Fruit fly (Drosophila melanogaster) whole organism, embryonic: ENCODE data around the gene Ilp7.

Experiments
- CG10979 ChIP-seq: fragments of 200-800 bp; sonication (Bioruptor generic); optimal IDR thresholded peaks from 2 replicates; lab custom pipeline; 2018; ENCODE audit warnings: missing biosample characterization, mild to moderate bottlenecking, missing genetic modification characterization, moderate library complexity
- CG12104 ChIP-seq: fragments of 200-800 bp; sonication (Bioruptor generic); optimal IDR thresholded peaks from 3 replicates; lab custom pipeline; 2016; ENCODE audit warnings: missing biosample characterization, missing genetic modification characterization
- CG14710 ChIP-seq: fragments of 200-800 bp; sonication (Bioruptor generic); optimal IDR thresholded peaks from 3 replicates; lab custom pipeline; 2019; ENCODE audit warnings: missing biosample characterization, mild to moderate bottlenecking, missing genetic modification characterization, moderate library complexity
- CG15479 ChIP-seq: fragments of 200-800 bp; sonication (Bioruptor generic); optimal IDR thresholded peaks from 3 replicates; lab custom pipeline; 2019; ENCODE audit warnings: missing biosample characterization, mild to moderate bottlenecking, missing genetic modification characterization, moderate library complexity
- CG1602 ChIP-seq: fragments of 200-800 bp; sonication (Bioruptor generic); optimal IDR thresholded peaks from 3 replicates; lab custom pipeline; 2016; ENCODE audit warnings: missing biosample characterization, missing genetic modification characterization
- CG16779 ChIP-seq: fragments of 200-800 bp; sonication (Bioruptor generic); IDR thresholded peaks from 2 replicates; pipeline ENCODE4 v1.3.6; 2022; ENCODE audit warnings: missing biosample characterization, missing genetic modification characterization
- CG17361 ChIP-seq: fragments of 200-800 bp; sonication (Bioruptor generic); IDR thresholded peaks from 3 replicates; pipeline ENCODE4 v1.3.6; 2022; ENCODE audit warnings: missing biosample characterization, missing genetic modification characterization
- CG17385 ChIP-seq: fragments of 200-800 bp; sonication (Bioruptor generic); optimal IDR thresholded peaks from 3 replicates; lab custom pipeline; 2018; ENCODE audit warnings: missing biosample characterization, mild to moderate bottlenecking, missing genetic modification characterization
- CG18262 ChIP-seq: fragments of 200-800 bp; optimal IDR thresholded peaks from 3 replicates; lab custom pipeline; 2019; ENCODE audit warnings: missing biosample characterization, mild to moderate bottlenecking, missing genetic modification characterization, moderate library complexity
- CG1832 ChIP-seq: fragments of 200-800 bp; sonication (Bioruptor generic); optimal IDR thresholded peaks from 2 replicates; lab custom pipeline; 2017; ENCODE audit warnings: missing biosample characterization, mild to moderate bottlenecking, missing genetic modification characterization, inconsistent platforms
- CG2120 ChIP-seq: fragments of 200-800 bp; sonication (Bioruptor generic); optimal IDR thresholded peaks from 3 replicates; lab custom pipeline; 2016; ENCODE audit warnings: missing biosample characterization, missing genetic modification characterization
- CG2678 ChIP-seq: fragments of 200-800 bp; sonication (Bioruptor generic); optimal IDR thresholded peaks from 3 replicates; lab custom pipeline; 2019; ENCODE audit warnings: missing biosample characterization, mild to moderate bottlenecking, missing genetic modification characterization, moderate library complexity
- CG3995 ChIP-seq: fragments of 200-800 bp; sonication (Bioruptor generic); optimal IDR thresholded peaks from 3 replicates; lab custom pipeline; 2016; ENCODE audit warnings: missing biosample characterization, missing genetic modification characterization
- CG4360 ChIP-seq: fragments of 200-800 bp; sonication (Bioruptor generic); IDR thresholded peaks from 2 replicates; pipeline ENCODE4 v1.3.6; 2022; ENCODE audit warnings: missing biosample characterization, missing genetic modification characterization
- CG6272 ChIP-seq: fragments of 200-800 bp; sonication (Bioruptor generic); IDR thresholded peaks from 2 replicates; pipeline ENCODE4 v1.3.6; 2022; ENCODE audit warnings: missing biosample characterization, missing genetic modification characterization
- CG7357 ChIP-seq: fragments of 200-800 bp; sonication (Bioruptor generic); IDR thresholded peaks from 3 replicates; pipeline ENCODE4 v1.3.6; 2022; ENCODE audit warnings: missing biosample characterization, missing genetic modification characterization
- CG8281 ChIP-seq: fragments of 200-800 bp; sonication (Bioruptor generic); optimal IDR thresholded peaks from 2 replicates; lab custom pipeline; 2018; ENCODE audit warnings: missing biosample characterization, mild to moderate bottlenecking, missing genetic modification characterization, moderate library complexity
- CoRest ChIP-seq: fragments of 200-800 bp; sonication (Bioruptor generic); optimal IDR thresholded peaks from 3 replicates; lab custom pipeline; 2018; ENCODE audit warnings: missing biosample characterization, mild to moderate bottlenecking, missing genetic modification characterization, moderate library complexity
- D19B ChIP-seq: fragments of 200-800 bp; sonication (Bioruptor generic); optimal IDR thresholded peaks from 2 replicates; lab custom pipeline; 2017; ENCODE audit warnings: missing biosample characterization, mild to moderate bottlenecking, missing genetic modification characterization
- Drgx ChIP-seq: fragments of 200-800 bp; sonication (Bioruptor generic); IDR thresholded peaks from 2 replicates; pipeline ENCODE4 v1.3.6; 2022; ENCODE audit warnings: missing biosample characterization, missing genetic modification characterization
- HmgZ ChIP-seq: fragments of 200-800 bp; sonication (Bioruptor generic); optimal IDR thresholded peaks from 2 replicates; lab custom pipeline; 2018; ENCODE audit warnings: missing biosample characterization, mild to moderate bottlenecking, missing genetic modification characterization
- Hr51 ChIP-seq, 2 experiments: fragments of 200-800 bp; sonication (Bioruptor generic); optimal IDR thresholded peaks; 2 replicates in 1 of 2; 3 replicates in 1 of 2; lab custom pipeline; 2016 to 2018; ENCODE audit warnings: missing biosample characterization in 2 of 2, missing genetic modification characterization in 2 of 2, mild to moderate bottlenecking in 1 of 2, moderate library complexity in 1 of 2
- Hr78 ChIP-seq, 2 experiments: fragments of 200-800 bp in 1 of 2; fragments of >200 bp in 1 of 2; sonication (Bioruptor generic) in 1 of 2; optimal IDR thresholded peaks; 2 replicates each; lab custom pipeline; 2017 to 2019; ENCODE audit warnings: missing biosample characterization in 2 of 2, missing genetic modification characterization in 2 of 2, mild to moderate bottlenecking in 1 of 2, moderate library complexity in 1 of 2
- PHDP ChIP-seq: fragments of 200-800 bp; sonication (Bioruptor generic); optimal IDR thresholded peaks from 3 replicates; lab custom pipeline; 2018; ENCODE audit warnings: missing biosample characterization, mild to moderate bottlenecking, missing genetic modification characterization, moderate library complexity
- Trl ChIP-seq, 3 experiments: fragments of >200 bp in 2 of 3; fragments of 200-800 bp in 1 of 3; sonication (Bioruptor generic) in 1 of 3; optimal IDR thresholded peaks; 2 replicates in 1 of 3; 3 replicates in 2 of 3; lab custom pipeline; 2016 to 2017; ENCODE audit warnings: missing biosample characterization in 1 of 3, missing genetic modification characterization in 1 of 3
- bigmax ChIP-seq: fragments of 200-800 bp; sonication (Bioruptor generic); optimal IDR thresholded peaks from 2 replicates; lab custom pipeline; 2018; ENCODE audit warnings: missing biosample characterization, mild to moderate bottlenecking, missing genetic modification characterization
- bsh ChIP-seq, 2 experiments: fragments of 200-800 bp; sonication (Bioruptor generic); optimal IDR thresholded peaks; 2 replicates each; lab custom pipeline; 2017 to 2018; ENCODE audit warnings: mild to moderate bottlenecking in 2 of 2, missing biosample characterization in 2 of 2, missing genetic modification characterization in 2 of 2, moderate library complexity in 1 of 2
- cg ChIP-seq: fragments of 200-800 bp; sonication (Bioruptor generic); optimal IDR thresholded peaks from 3 replicates; lab custom pipeline; 2019; ENCODE audit warnings: missing biosample characterization, mild to moderate bottlenecking, missing genetic modification characterization, moderate library complexity
- dati ChIP-seq: fragments of 200-800 bp; sonication (Bioruptor generic); IDR thresholded peaks from 2 replicates; pipeline ENCODE4 v1.3.6; 2022; ENCODE audit warnings: missing biosample characterization, missing genetic modification characterization
- dm ChIP-seq: fragments of 200-800 bp; sonication (Bioruptor generic); optimal IDR thresholded peaks from 3 replicates; lab custom pipeline; 2016; ENCODE audit warnings: missing biosample characterization, missing genetic modification characterization
- fd96Cb ChIP-seq: fragments of 200-800 bp; sonication (Bioruptor generic); optimal IDR thresholded peaks from 2 replicates; lab custom pipeline; 2018; ENCODE audit warnings: missing biosample characterization, mild to moderate bottlenecking, missing genetic modification characterization, moderate library complexity
- fu2 ChIP-seq: fragments of 200-800 bp; sonication (Bioruptor generic); optimal IDR thresholded peaks from 2 replicates; lab custom pipeline; 2016; ENCODE audit warnings: missing biosample characterization, missing genetic modification characterization
- grau ChIP-seq: fragments of 200-800 bp; optimal IDR thresholded peaks from 3 replicates; lab custom pipeline; 2019; ENCODE audit warnings: missing biosample characterization, mild to moderate bottlenecking, missing genetic modification characterization, moderate library complexity
- lab ChIP-seq: fragments of 200-800 bp; sonication (Bioruptor generic); optimal IDR thresholded peaks from 3 replicates; lab custom pipeline; 2017; ENCODE audit warnings: missing biosample characterization, missing genetic modification characterization, mild to moderate bottlenecking, moderate library complexity, missing genetic modification reagents
- lilli ChIP-seq: fragments of 200-800 bp; sonication (Bioruptor generic); optimal IDR thresholded peaks from 3 replicates; lab custom pipeline; 2016; ENCODE audit warnings: missing biosample characterization, missing genetic modification characterization
- lola ChIP-seq, 3 experiments: fragments of >200 bp in 2 of 3; fragments of 200-800 bp in 1 of 3; sonication (Bioruptor generic) in 1 of 3; optimal IDR thresholded peaks; 2 replicates each; lab custom pipeline; 2017 to 2019; ENCODE audit warnings: missing biosample characterization in 3 of 3, missing genetic modification characterization in 3 of 3, mild to moderate bottlenecking in 1 of 3, moderate library complexity in 1 of 3
- nmo ChIP-seq: fragments of 200-800 bp; sonication (Bioruptor generic); optimal IDR thresholded peaks from 2 replicates; lab custom pipeline; 2018; ENCODE audit warnings: missing biosample characterization, mild to moderate bottlenecking, missing genetic modification characterization, moderate library complexity
- oc ChIP-seq: fragments of 200-800 bp; sonication (Bioruptor generic); optimal IDR thresholded peaks from 2 replicates; lab custom pipeline; 2018; ENCODE audit warnings: missing biosample characterization, mild to moderate bottlenecking, missing genetic modification characterization, moderate library complexity
- p53 ChIP-seq: fragments of 200-800 bp; sonication (Bioruptor generic); optimal IDR thresholded peaks from 2 replicates; lab custom pipeline; 2016; ENCODE audit warnings: missing biosample characterization, missing genetic modification characterization
- pum ChIP-seq: fragments of 200-800 bp; sonication (Bioruptor generic); optimal IDR thresholded peaks from 2 replicates; lab custom pipeline; 2016; ENCODE audit warnings: missing biosample characterization, missing genetic modification characterization
- sob ChIP-seq: fragments of 200-800 bp; sonication (Bioruptor generic); IDR thresholded peaks from 2 replicates; pipeline ENCODE4 v1.3.6; 2022; ENCODE audit warnings: missing biosample characterization, missing genetic modification characterization
- tap ChIP-seq: fragments of 200-800 bp; optimal IDR thresholded peaks from 3 replicates; lab custom pipeline; 2019; ENCODE audit warnings: missing biosample characterization, mild to moderate bottlenecking, missing genetic modification characterization, moderate library complexity
- ttk ChIP-seq: fragments of 200-800 bp; sonication (Bioruptor generic); IDR thresholded peaks from 2 replicates; pipeline ENCODE4 v2.1.2; 2022; ENCODE audit warnings: missing biosample characterization, missing genetic modification characterization

Gene Ilp7

DNA sequence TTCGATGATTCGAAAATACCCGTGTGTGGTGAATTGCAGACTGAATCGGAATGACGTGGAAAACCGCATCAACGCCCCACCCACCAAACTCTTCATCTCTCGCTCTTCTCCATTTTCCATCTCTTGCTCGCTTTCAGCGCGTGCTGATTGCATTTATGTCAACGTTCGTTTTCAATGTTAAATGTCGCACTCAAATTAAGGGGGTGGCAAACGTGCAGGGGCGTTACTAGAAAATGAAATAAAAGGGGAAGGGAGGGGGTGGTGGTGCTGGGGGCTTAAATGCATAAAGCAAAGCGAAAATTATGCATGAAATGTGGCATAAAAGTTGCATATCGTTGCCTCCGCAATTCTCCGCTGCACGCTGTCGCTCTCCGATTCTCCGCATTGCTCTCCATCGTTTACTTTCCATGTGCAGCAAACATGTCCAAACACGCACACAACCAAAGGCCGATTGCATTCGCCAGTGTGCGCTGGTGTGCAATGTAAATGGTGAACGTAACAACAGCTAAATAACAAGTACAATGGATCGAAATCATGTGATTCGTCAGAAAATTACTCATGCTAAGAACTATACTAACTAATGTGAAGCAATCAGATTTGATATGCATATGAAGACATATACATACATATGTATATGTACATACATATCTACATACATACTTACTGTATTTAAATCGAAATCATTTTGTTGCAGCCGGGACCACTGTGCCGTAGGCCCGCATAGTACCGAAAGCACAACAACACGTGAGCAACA, 14.5 kb downstream of the Ilp7 start (continued):
- peak; percentile 41 for TF ChIP-seq CG18262 (tag; lab: Kevin White, UChicago)
- peak; percentile 27 for TF ChIP-seq nmo (GFP tag; lab: Kevin White, UChicago)
- no peak for TF ChIP-seq dati (GFP tag; lab: Robert Waterston, UW)
- no peak for TF ChIP-seq dm (GFP tag; lab: Kevin White, UChicago)
- TF ChIP-seq CG14710: peak; percentile 1
- no peak for TF ChIP-seq CG12104 (GFP tag; lab: Kevin White, UChicago)
- TF ChIP-seq CG4360 (GFP tag; lab: Robert Waterston, UW): 0 out of 2 replicates have a peak, but pooled peaks have one; percentile 18
- no peak for TF ChIP-seq sob (GFP tag; lab: Robert Waterston, UW)
- TF ChIP-seq CG10979 (tag; lab: Kevin White, UChicago): peak; percentile 43
- TF ChIP-seq CG6272 (GFP tag; lab: Robert Waterston, UW): no peak
- peak; percentile 13 for TF ChIP-seq tap (tag; lab: Kevin White, UChicago)
- peak; percentile 19 for TF ChIP-seq grau (tag; lab: Kevin White, UChicago)
- peak; percentile 20 for TF ChIP-seq fd96Cb (tag; lab: Kevin White, UChicago)
- TF ChIP-seq CG1602: no peak
- peak; percentile 14 for TF ChIP-seq CG17385
- TF ChIP-seq CG7357 (GFP tag; lab: Robert Waterston, UW): no peak
- peak; percentile 11 for TF ChIP-seq CG2678 (tag; lab: Kevin White, UChicago)
- TF ChIP-seq ttk (GFP tag; lab: Robert Waterston, UW): peak; percentile 35; the same call in 1 of the 2 replicates
- no peak for TF ChIP-seq bigmax
- TF ChIP-seq lola (GFP tag; optimal IDR thresholded peaks at IDR 0.05; lab: Kevin White, UChicago): peak in 1 of 3 experiments; percentile 14
- peak; percentile 7 for TF ChIP-seq pum (GFP tag; lab: Kevin White, UChicago)
- peak; percentile 81 for TF ChIP-seq p53 (GFP tag; lab: Kevin White, UChicago)
- peak; percentile 46 for TF ChIP-seq oc (tag; lab: Kevin White, UChicago)
- peak; percentile 79 for TF ChIP-seq CG15479
- TF ChIP-seq, all 482 proteins: peak for 62

DNA sequence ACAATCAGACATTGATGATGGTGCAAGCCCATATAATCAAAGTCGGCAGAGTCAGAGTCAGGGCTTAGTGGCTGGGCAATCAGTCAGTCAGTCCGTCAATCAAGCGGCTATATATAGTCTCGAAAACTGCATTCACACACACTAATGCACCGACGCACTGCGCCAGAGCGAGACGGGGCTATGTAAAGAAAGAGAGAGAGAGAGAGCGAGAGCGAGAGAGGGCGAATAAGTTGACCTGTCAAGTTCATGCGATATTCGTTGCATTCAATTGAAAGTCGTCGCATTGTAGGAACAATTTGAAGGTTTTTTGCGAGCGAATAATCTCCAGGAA, 15.0 kb downstream of the Ilp7 start:
- TF ChIP-seq Hr78 (GFP tag; optimal IDR thresholded peaks at IDR 0.05; lab: Kevin White, UChicago) (peak in 1 of 2 experiments; percentile 96), CG3995 (GFP tag; lab: Kevin White, UChicago) (no peak), Trl (optimal IDR thresholded peaks at IDR 0.05; lab: Kevin White, UChicago) (peak; percentile 17 to 26), Trl (GFP tag; optimal IDR thresholded peaks at IDR 0.05; lab: Kevin White, UChicago) (no peak), cg (GFP tag; lab: Kevin White, UChicago) (peak; percentile 64), HmgZ (tag; lab: Kevin White, UChicago) (no peak), CG8281 (tag; lab: Kevin White, UChicago) (peak; percentile 94), CG1832 (GFP tag; lab: Kevin White, UChicago) (peak; percentile 56)

DNA sequence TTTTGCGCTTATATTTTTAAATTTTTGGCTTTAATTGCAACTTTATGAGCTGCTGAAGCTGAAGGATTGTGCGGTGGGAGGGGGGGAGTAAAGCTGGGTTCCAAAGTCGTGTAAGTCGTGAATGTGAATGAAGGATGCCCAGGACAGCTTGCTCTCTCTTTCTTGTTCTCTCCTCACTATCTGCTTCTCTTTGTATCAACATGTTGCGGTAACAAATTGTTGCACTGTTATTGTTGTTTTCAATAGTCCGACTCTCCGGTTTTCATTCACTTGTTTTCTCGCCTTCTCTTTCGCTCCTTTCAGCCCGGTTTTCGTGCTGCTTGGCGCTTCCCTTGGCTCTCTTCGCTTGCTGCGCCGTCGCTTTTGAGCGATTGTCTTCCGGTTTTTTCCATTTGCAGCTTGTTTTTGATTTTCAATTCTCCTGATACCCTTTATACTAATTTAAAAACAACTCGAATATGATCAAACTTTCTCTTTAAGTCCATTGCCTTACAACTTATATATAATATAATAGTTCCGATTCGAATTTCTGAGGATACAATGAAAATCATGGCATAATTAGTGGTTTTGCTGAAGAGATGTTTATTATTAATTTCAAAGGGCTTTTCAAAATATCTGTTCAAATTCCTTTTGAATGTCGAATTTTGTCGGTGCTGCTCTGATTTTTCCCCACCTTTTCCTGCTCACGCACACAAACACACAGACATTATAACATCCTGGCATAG, 17.6 kb downstream of the Ilp7 start:
- TF ChIP-seq D19B (GFP tag; lab: Kevin White, UChicago): peak; percentile 2
- peak; percentile 3 for TF ChIP-seq CG2120 (GFP tag; lab: Kevin White, UChicago)
- peak; percentile 9 for TF ChIP-seq CoRest
- TF ChIP-seq PHDP: peak; percentile 27
- no peak for TF ChIP-seq lab
- no peak for TF ChIP-seq fu2
- TF ChIP-seq Hr51 (GFP tag; optimal IDR thresholded peaks at IDR 0.05; lab: Kevin White, UChicago): peak in 1 of 2 experiments; percentile 58
- TF ChIP-seq Drgx (GFP tag; lab: Robert Waterston, UW): peak; percentile 31
- TF ChIP-seq CG16779 (GFP tag; lab: Robert Waterston, UW): no peak
- peak; percentile 6 for TF ChIP-seq lilli (GFP tag; lab: Kevin White, UChicago)
- TF ChIP-seq CG17361: 0 out of 3 replicates have a peak, but pooled peaks have one; percentile 23
- no peak for TF ChIP-seq CG12104 (GFP tag; lab: Kevin White, UChicago)
- TF ChIP-seq bsh (GFP tag; optimal IDR thresholded peaks at IDR 0.05; lab: Kevin White, UChicago): peak in 1 of 2 experiments; percentile 73
- no peak for TF ChIP-seq CG1832 (GFP tag; lab: Kevin White, UChicago)
- peak; percentile 46 to 51 for TF ChIP-seq Trl (optimal IDR thresholded peaks at IDR 0.05; lab: Kevin White, UChicago)
- TF ChIP-seq Trl (GFP tag; optimal IDR thresholded peaks at IDR 0.05; lab: Kevin White, UChicago): no peak
